Fruit fly (Drosophila melanogaster) whole organism, wandering third instar larva: Measurements from ENCODE around the gene Acsx1L.

Experiments used
- CG9705 ChIP-seq: fragments of 200-800 bp; sonication (Bioruptor generic); optimal IDR thresholded peaks from 2 replicates; lab custom pipeline; 2018; ENCODE audit warnings: missing biosample characterization, mild to moderate bottlenecking, missing genetic modification characterization
- Dfd ChIP-seq: fragments of >200 bp; optimal IDR thresholded peaks from 2 replicates; lab custom pipeline; 2017; ENCODE audit warnings: missing biosample characterization, missing genetic modification characterization
- Dif ChIP-seq: fragments of 200-275, 200-300 bp; sonication (Bioruptor generic); optimal IDR thresholded peaks from 2 replicates; lab custom pipeline; 2018; ENCODE audit warnings: missing biosample characterization, missing genetic modification characterization; ENCODE audit not compliant: partially characterized antibody
- GATAd ChIP-seq: sonication (Bioruptor generic); optimal IDR thresholded peaks from 2 replicates; lab custom pipeline; 2016; ENCODE audit warnings: missing biosample characterization, missing genetic modification characterization
- HLH106 ChIP-seq: fragments of 200-800 bp; optimal IDR thresholded peaks from 3 replicates; lab custom pipeline; 2019; ENCODE audit warnings: missing biosample characterization, mild to moderate bottlenecking, missing genetic modification characterization, moderate library complexity
- Hnf4 ChIP-seq: fragments of 200-800 bp; sonication (Bioruptor generic); optimal IDR thresholded peaks from 2 replicates; lab custom pipeline; 2016; ENCODE audit warnings: missing biosample characterization, mild to moderate bottlenecking, missing genetic modification characterization
- Hr78 ChIP-seq: fragments of >200 bp; optimal IDR thresholded peaks from 2 replicates; lab custom pipeline; 2017; ENCODE audit warnings: missing biosample characterization, missing genetic modification characterization
- Hr83 ChIP-seq: fragments of 200-300 bp; sonication (Bioruptor generic); optimal IDR thresholded peaks from 2 replicates; lab custom pipeline; 2016; ENCODE audit warnings: missing biosample characterization, mild to moderate bottlenecking, missing genetic modification characterization, moderate library complexity; ENCODE audit not compliant: poor library complexity, severe bottlenecking
- Jra ChIP-seq: sonication (Bioruptor generic); optimal IDR thresholded peaks from 2 replicates; lab custom pipeline; 2016; ENCODE audit warnings: missing biosample characterization, missing genetic modification characterization
- Mio ChIP-seq: sonication (Bioruptor generic); optimal IDR thresholded peaks from 2 replicates; lab custom pipeline; 2016; ENCODE audit warnings: missing biosample characterization, missing genetic modification characterization
- Myc ChIP-seq: fragments of >200 bp; optimal IDR thresholded peaks from 2 replicates; lab custom pipeline; 2017
- N ChIP-seq: fragments of >200 bp; optimal IDR thresholded peaks from 2 replicates; lab custom pipeline; 2018; ENCODE audit warnings: missing biosample characterization, missing external identifiers, missing genetic modification characterization
- Rel ChIP-seq, 2 experiments: fragments of 200-800 bp; sonication (Bioruptor generic) in 1 of 2; optimal IDR thresholded peaks; 2 replicates in 1 of 2; 3 replicates in 1 of 2; lab custom pipeline; 2016 to 2019; ENCODE audit warnings: mild to moderate bottlenecking in 2 of 2, missing biosample characterization in 2 of 2, missing genetic modification characterization in 2 of 2, moderate library complexity in 1 of 2
- Vsx2 ChIP-seq: fragments of 200-300, 225-300 bp; sonication (Bioruptor generic); optimal IDR thresholded peaks from 2 replicates; lab custom pipeline; 2018; ENCODE audit warnings: missing biosample characterization, missing genetic modification characterization; ENCODE audit not compliant: partially characterized antibody
- br ChIP-seq: fragments of 200-800 bp; sonication (Bioruptor generic); optimal IDR thresholded peaks from 2 replicates; lab custom pipeline; 2016; ENCODE audit warnings: missing biosample characterization, missing genetic modification characterization
- brk ChIP-seq: fragments of 200-800 bp; sonication (Bioruptor generic); optimal IDR thresholded peaks from 2 replicates; lab custom pipeline; 2016; ENCODE audit warnings: missing biosample characterization, mild to moderate bottlenecking, missing genetic modification characterization
- dl ChIP-seq, 2 experiments: fragments of 175-275, 200-275 bp in 1 of 2; fragments of 200-275 bp in 1 of 2; sonication (Bioruptor generic); optimal IDR thresholded peaks; lab custom pipeline; 2018; ENCODE audit warnings: mild to moderate bottlenecking in 2 of 2, missing biosample characterization in 2 of 2, missing genetic modification characterization in 2 of 2, moderate library complexity in 2 of 2; ENCODE audit not compliant: partially characterized antibody in 2 of 2, insufficient read depth in 1 of 2
- dmrt93B ChIP-seq: fragments of 200-800 bp; sonication (Bioruptor generic); optimal IDR thresholded peaks from 2 replicates; lab custom pipeline; 2018; ENCODE audit warnings: missing biosample characterization, mild to moderate bottlenecking, missing genetic modification characterization
- dsf ChIP-seq: sonication (Bioruptor generic); optimal IDR thresholded peaks from 2 replicates; lab custom pipeline; 2016; ENCODE audit warnings: missing biosample characterization, missing genetic modification characterization, borderline replicate concordance
- fru ChIP-seq: fragments of 200-800 bp; sonication (Bioruptor generic); optimal IDR thresholded peaks from 3 replicates; lab custom pipeline; 2016; ENCODE audit warnings: missing biosample characterization, mild to moderate bottlenecking, missing genetic modification characterization
- h ChIP-seq: fragments of 200-800 bp; sonication (Bioruptor generic); optimal IDR thresholded peaks from 3 replicates; lab custom pipeline; 2016; ENCODE audit warnings: missing biosample characterization, mild to moderate bottlenecking, missing genetic modification characterization
- jim ChIP-seq: fragments of 175-275, 200-325 bp; sonication (Bioruptor generic); optimal IDR thresholded peaks from 2 replicates; lab custom pipeline; 2016; ENCODE audit warnings: missing biosample characterization, mild to moderate bottlenecking, missing genetic modification characterization
- lola ChIP-seq: fragments of >200 bp; optimal IDR thresholded peaks from 2 replicates; lab custom pipeline; 2017; ENCODE audit warnings: missing biosample characterization, missing genetic modification characterization
- pan ChIP-seq: fragments of >200 bp; optimal IDR thresholded peaks from 2 replicates; lab custom pipeline; 2017
- rgr ChIP-seq: fragments of 200-800 bp; sonication (Bioruptor generic); optimal IDR thresholded peaks from 3 replicates; lab custom pipeline; 2016; ENCODE audit warnings: missing biosample characterization, mild to moderate bottlenecking, missing genetic modification characterization
- sage ChIP-seq: fragments of 200-800 bp; sonication (Bioruptor generic); optimal IDR thresholded peaks from 2 replicates; lab custom pipeline; 2016; ENCODE audit warnings: missing biosample characterization, mild to moderate bottlenecking, missing genetic modification characterization
- sv ChIP-seq: fragments of 200-800 bp; sonication (Bioruptor generic); optimal IDR thresholded peaks from 3 replicates; lab custom pipeline; 2016; ENCODE audit warnings: missing biosample characterization, missing genetic modification characterization
- tai ChIP-seq: sonication (Bioruptor generic); optimal IDR thresholded peaks from 2 replicates; lab custom pipeline; 2016; ENCODE audit warnings: missing biosample characterization, missing genetic modification characterization
- woc ChIP-seq: sonication (Bioruptor generic); optimal IDR thresholded peaks from 2 replicates; lab custom pipeline; 2016; ENCODE audit warnings: missing biosample characterization, mild to moderate bottlenecking, missing genetic modification characterization

Gene Acsx1L

dm6 chr3R:19793661-19794060, 20.6 kb upstream of the Acsx1L start:
- TF ChIP-seq tai (no peak), rgr (GFP tag; lab: Kevin White, UChicago) (no peak), Vsx2 (no peak), Hnf4 (GFP tag; lab: Kevin White, UChicago) (no peak), Jra (GFP tag; lab: Kevin White, UChicago) (no peak), Myc (no peak), Dfd (GFP tag; lab: Kevin White, UChicago) (no peak)
- TF ChIP-seq, all 38 proteins: peak for 0

dm6 chr3R:19792697-19793096, 19.7 kb upstream of the Acsx1L start:
- TF ChIP-seq Rel (GFP tag; optimal IDR thresholded peaks at IDR 0.05; lab: Kevin White, UChicago) (no peak), Rel (tag; optimal IDR thresholded peaks at IDR 0.05; lab: Kevin White, UChicago) (peak; percentile 5), dmrt93B (GFP tag; lab: Kevin White, UChicago) (no peak)

dm6 chr3R:19790805-19791572, 18.0 kb upstream of the Acsx1L start:
- TF ChIP-seq dl (GFP tag; optimal IDR thresholded peaks at IDR 0.05; lab: Kevin White, UChicago; ENCODE audit: insufficient read depth in 1 of 2, partially characterized antibody in 2 of 2) = no peak
- no peak for TF ChIP-seq CG9705 (GFP tag; lab: Kevin White, UChicago)
- no peak for TF ChIP-seq Rel (GFP tag; optimal IDR thresholded peaks at IDR 0.05; lab: Kevin White, UChicago)
- no peak for TF ChIP-seq Rel (tag; optimal IDR thresholded peaks at IDR 0.05; lab: Kevin White, UChicago)
- TF ChIP-seq woc (GFP tag; lab: Kevin White, UChicago) = no peak
- TF ChIP-seq tai = no peak
- no peak for TF ChIP-seq N (GFP tag; lab: Kevin White, UChicago)
- no peak for TF ChIP-seq jim (GFP tag; lab: Kevin White, UChicago)
- no peak for TF ChIP-seq Vsx2
- TF ChIP-seq rgr (GFP tag; lab: Kevin White, UChicago) = no peak
- TF ChIP-seq Dfd (GFP tag; lab: Kevin White, UChicago) = no peak

dm6 chr3R:19789942-19790774, 17.1 kb upstream of the Acsx1L start:
- TF ChIP-seq fru (GFP tag; lab: Kevin White, UChicago) (no peak), Rel (GFP tag; optimal IDR thresholded peaks at IDR 0.05; lab: Kevin White, UChicago) (no peak), Rel (tag; optimal IDR thresholded peaks at IDR 0.05; lab: Kevin White, UChicago) (peak; percentile 15)

- TF ChIP-seq Mio (GFP tag; lab: Kevin White, UChicago) = no peak
- no peak for TF ChIP-seq jim (GFP tag; lab: Kevin White, UChicago)
- TF ChIP-seq dsf = no peak
- TF ChIP-seq HLH106 (tag; lab: Kevin White, UChicago) = no peak
- TF ChIP-seq sage (GFP tag; lab: Kevin White, UChicago) = no peak
- no peak for TF ChIP-seq fru (GFP tag; lab: Kevin White, UChicago)
- no peak for TF ChIP-seq br (GFP tag; lab: Kevin White, UChicago)
- no peak for TF ChIP-seq Dif (GFP tag; lab: Kevin White, UChicago)
- TF ChIP-seq Hr83 = no peak
- TF ChIP-seq Hr78 = no peak
- no peak for TF ChIP-seq N (GFP tag; lab: Kevin White, UChicago)
- no peak for TF ChIP-seq lola (GFP tag; lab: Kevin White, UChicago)
- no peak for TF ChIP-seq brk (GFP tag; lab: Kevin White, UChicago)
- no peak for TF ChIP-seq pan (lab: Kevin White, UChicago)
- no peak for TF ChIP-seq tai
- no peak for TF ChIP-seq Hnf4 (GFP tag; lab: Kevin White, UChicago)
- TF ChIP-seq h (GFP tag; lab: Kevin White, UChicago) = no peak
- no peak for TF ChIP-seq sv (GFP tag; lab: Kevin White, UChicago)
- TF ChIP-seq GATAd (GFP tag; lab: Kevin White, UChicago) = no peak
Measured at dm6 chr3R:19788770-19789169, 15.7 kb upstream of the Acsx1L start.
